Worm (Caenorhabditis elegans) whole organism, L2 larva: ENCODE measurements around the gene sup-9.

Experiments
- C34F6.9 ChIP-seq: fragments of 150-350 bp; optimal IDR thresholded peaks from 2 replicates; lab custom pipeline; 2014; ENCODE audit warnings: missing biosample characterization, missing genetic modification characterization
- R02D3.7 ChIP-seq: fragments of 150-350 bp; optimal IDR thresholded peaks from 2 replicates; lab custom pipeline; 2014; ENCODE audit warnings: missing biosample characterization, missing genetic modification characterization
- alr-1 ChIP-seq: fragments of 150-350 bp; optimal IDR thresholded peaks from 2 replicates; lab custom pipeline; 2014; ENCODE audit warnings: missing biosample characterization, missing genetic modification characterization
- ama-1 ChIP-seq: fragments of 150-350 bp; optimal IDR thresholded peaks from 2 replicates; lab custom pipeline; 2018; ENCODE audit warnings: inconsistent platforms
- elt-3 ChIP-seq: sonication (generic microtip); optimal IDR thresholded peaks from 2 replicates; lab custom pipeline; 2017; ENCODE audit warnings: missing biosample characterization, missing genetic modification characterization
- fos-1 ChIP-seq: fragments of 150-350 bp; optimal IDR thresholded peaks from 2 replicates; lab custom pipeline; 2014; ENCODE audit warnings: missing biosample characterization, missing genetic modification characterization
- lin-13 ChIP-seq: fragments of 150-350 bp; optimal IDR thresholded peaks from 2 replicates; lab custom pipeline; 2014; ENCODE audit warnings: missing biosample characterization, missing genetic modification reagents, missing genetic modification characterization
- lin-39 ChIP-seq: fragments of 150-350 bp; optimal IDR thresholded peaks from 2 replicates; lab custom pipeline; 2014; ENCODE audit warnings: missing biosample characterization, missing genetic modification reagents, missing genetic modification characterization
- lsy-2 ChIP-seq, 2 experiments: fragments of 150-350 bp in 1 of 2; sonication (generic microtip) in 1 of 2; optimal IDR thresholded peaks; 2 replicates each; lab custom pipeline; 2014 to 2017; ENCODE audit warnings: missing biosample characterization in 2 of 2, missing genetic modification characterization in 2 of 2
- nhr-11 ChIP-seq: fragments of 150-350 bp; optimal IDR thresholded peaks from 2 replicates; lab custom pipeline; 2014; ENCODE audit warnings: missing biosample characterization, missing genetic modification characterization
- nhr-23 ChIP-seq: fragments of 150-350 bp; optimal IDR thresholded peaks from 2 replicates; lab custom pipeline; 2014; ENCODE audit warnings: missing biosample characterization, missing genetic modification reagents, missing genetic modification characterization
- peb-1 ChIP-seq: fragments of 150-350 bp; optimal IDR thresholded peaks from 2 replicates; lab custom pipeline; 2014; ENCODE audit warnings: missing biosample characterization, missing genetic modification characterization
- snpc-4 ChIP-seq: fragments of 150-350 bp; optimal IDR thresholded peaks from 2 replicates; lab custom pipeline; 2014; ENCODE audit warnings: missing biosample characterization, missing genetic modification characterization
- unc-39 ChIP-seq: fragments of 150-350 bp; optimal IDR thresholded peaks from 2 replicates; lab custom pipeline; 2014; ENCODE audit warnings: missing biosample characterization, missing genetic modification characterization

ce11 chrII:2665606-2666005 lies 21.2 kb downstream of the sup-9 start, which contains the start of gene F22E5.22:
- TF ChIP-seq elt-3: no peak
- TF ChIP-seq alr-1: no peak
- no peak for TF ChIP-seq snpc-4
- no peak for TF ChIP-seq C34F6.9 (tag; lab: Kevin White, UChicago)
- no peak for TF ChIP-seq nhr-11 (tag; lab: Kevin White, UChicago)
- no peak for TF ChIP-seq peb-1
- TF ChIP-seq ama-1 (lab: Kevin White, UChicago): no peak
- TF ChIP-seq lin-39 (tag; lab: Kevin White, UChicago): no peak
- no peak for TF ChIP-seq fos-1 (tag; lab: Kevin White, UChicago)
- no peak for TF ChIP-seq nhr-23 (tag; lab: Kevin White, UChicago)
- TF ChIP-seq lsy-2 (tag; optimal IDR thresholded peaks at IDR 0.05; lab: Kevin White, UChicago): no peak
- TF ChIP-seq R02D3.7: no peak
- no peak for TF ChIP-seq lin-13
- no peak for TF ChIP-seq unc-39 (tag; lab: Kevin White, UChicago)
